Worm (Caenorhabditis elegans) whole organism, L3 larva: ENCODE measurements around the gene F19C6.2.

Experiments used
- ceh-9 ChIP-seq: sonication (generic microtip); optimal IDR thresholded peaks from 2 replicates; lab custom pipeline; 2018; ENCODE audit warnings: missing biosample characterization, missing genetic modification characterization
- mdl-1 ChIP-seq: fragments of 150-350 bp; optimal IDR thresholded peaks from 2 replicates; lab custom pipeline; 2014; ENCODE audit warnings: missing biosample characterization, missing genetic modification characterization
- pha-4 ChIP-seq: fragments of 150-350 bp; optimal IDR thresholded peaks from 2 replicates; lab custom pipeline; 2014; ENCODE audit warnings: missing biosample characterization, missing genetic modification reagents, missing genetic modification characterization
- snpc-4 ChIP-seq: fragments of 150-350 bp; optimal IDR thresholded peaks from 2 replicates; lab custom pipeline; 2014; ENCODE audit warnings: missing biosample characterization, missing genetic modification characterization

ce11 chrX:9984889-9985404, 15.8 kb upstream of the F19C6.2 start, which contains the start of gene F19C6.5:
- TF ChIP-seq mdl-1 (tag; lab: Kevin White, UChicago) (no peak), ceh-9 (tag; lab: Kevin White, UChicago) (no peak), pha-4 (tag; lab: Kevin White, UChicago) (no peak), snpc-4 (no peak)
